Worm (Caenorhabditis elegans): ENCODE data around the gene F09E5.3.

The F09E5.3 gene

ce11 chrII:5373275-5374047 lies at the start of gene F09E5.3, which contains the start of gene agt-2 (continued):
- no peak for TF ChIP-seq ceh-22 (tag; optimal IDR thresholded peaks at IDR 0.05)
- TF ChIP-seq sdc-2 (tag; optimal IDR thresholded peaks at IDR 0.05): peak; percentile 25
- peak; percentile 97 for TF ChIP-seq elt-2 (tag; optimal IDR thresholded peaks at IDR 0.05)
- no peak for TF ChIP-seq F13H6.1 (tag; optimal IDR thresholded peaks at IDR 0.05)
- TF ChIP-seq ztf-16 (tag; optimal IDR thresholded peaks at IDR 0.05): no peak
- TF ChIP-seq ahr-1 (tag; optimal IDR thresholded peaks at IDR 0.05): no peak
- TF ChIP-seq ceh-18 (tag; optimal IDR thresholded peaks at IDR 0.05): peak; percentile 56
- peak; percentile 68 for TF ChIP-seq dve-1 (tag; optimal IDR thresholded peaks at IDR 0.05)
- TF ChIP-seq C38D4.7 (GFP tag; optimal IDR thresholded peaks at IDR 0.05): no peak
- no peak for TF ChIP-seq ceh-9 (tag; optimal IDR thresholded peaks at IDR 0.05)
- no peak for TF ChIP-seq fkh-6 (tag; optimal IDR thresholded peaks at IDR 0.05)
- TF ChIP-seq ceh-6 (GFP tag; optimal IDR thresholded peaks at IDR 0.05): no peak
- TF ChIP-seq ceh-24 (tag; optimal IDR thresholded peaks at IDR 0.05): no peak
- TF ChIP-seq unc-86 (tag; optimal IDR thresholded peaks at IDR 0.05): no peak
- TF ChIP-seq tbx-7 (tag; optimal IDR thresholded peaks at IDR 0.05): no peak
- TF ChIP-seq pat-9 (tag; optimal IDR thresholded peaks at IDR 0.05): no peak
- peak; percentile 23; the same call in 1 of the 2 replicates for TF ChIP-seq ceh-45 (GFP tag; IDR thresholded peaks at IDR 0.05)

- no peak for TF ChIP-seq hlh-30 (tag; optimal IDR thresholded peaks at IDR 0.05; ENCODE audit: insufficient read depth)
These were observed 49.1 kb upstream of the F09E5.3 start for ce11 chrII:5324653-5325052.

ce11 chrII:5326024-5326627 lies 47.7 kb upstream of the F09E5.3 start:
- TF ChIP-seq ceh-18 (tag; optimal IDR thresholded peaks at IDR 0.05): peak; percentile 28
- TF ChIP-seq tbx-7 (tag; optimal IDR thresholded peaks at IDR 0.05): no peak
- peak; percentile 26 for TF ChIP-seq elt-2 (tag; optimal IDR thresholded peaks at IDR 0.05)
- no peak for TF ChIP-seq nfya-1 (tag; optimal IDR thresholded peaks at IDR 0.05)
- peak; percentile 27 for TF ChIP-seq rnt-1 (tag; optimal IDR thresholded peaks at IDR 0.05)
- TF ChIP-seq unc-55 (GFP tag; optimal IDR thresholded peaks at IDR 0.05): peak; percentile 52
- TF ChIP-seq unc-42 (tag; optimal IDR thresholded peaks at IDR 0.05): peak; percentile 8
- peak; percentile 21 for TF ChIP-seq tbx-2 (tag; optimal IDR thresholded peaks at IDR 0.05)
- TF ChIP-seq fkh-10 (GFP tag; optimal IDR thresholded peaks at IDR 0.05): peak; percentile 15
- TF ChIP-seq ceh-31 (tag; optimal IDR thresholded peaks at IDR 0.05): peak; percentile 32

ce11 chrII:5326891-5327290 lies 46.9 kb upstream of the F09E5.3 start:
- no peak for TF ChIP-seq pha-2 (tag; optimal IDR thresholded peaks at IDR 0.05)
- TF ChIP-seq unc-55 (GFP tag; optimal IDR thresholded peaks at IDR 0.05): no peak
- TF ChIP-seq zip-5 (tag; optimal IDR thresholded peaks at IDR 0.05): no peak
- no peak for TF ChIP-seq sox-2 (GFP tag; IDR thresholded peaks at IDR 0.05)
- TF ChIP-seq hlh-15 (tag; optimal IDR thresholded peaks at IDR 0.05): no peak
- no peak for TF ChIP-seq pros-1 (tag; optimal IDR thresholded peaks at IDR 0.05)
- no peak for TF ChIP-seq sox-4 (tag; optimal IDR thresholded peaks at IDR 0.05)
- TF ChIP-seq ceh-6 (GFP tag; optimal IDR thresholded peaks at IDR 0.05): no peak
- no peak for TF ChIP-seq ceh-45 (GFP tag; IDR thresholded peaks at IDR 0.05)
- no peak for TF ChIP-seq unc-86 (tag; optimal IDR thresholded peaks at IDR 0.05)
- no peak for TF ChIP-seq ceh-22 (tag; optimal IDR thresholded peaks at IDR 0.05)
- no peak for TF ChIP-seq pag-3 (tag; optimal IDR thresholded peaks at IDR 0.05; ENCODE audit: borderline replicate concordance)
- no peak for TF ChIP-seq hlh-13 (GFP tag; optimal IDR thresholded peaks at IDR 0.05)
- TF ChIP-seq ceh-14 (tag; optimal IDR thresholded peaks at IDR 0.05): no peak

All from whole organism, late embryonic.